Worm (Caenorhabditis elegans) whole organism, L4/young adult: ENCODE data around the gene klp-6.

Experiments
- W03F9.2 ChIP-seq: fragments of 150-350 bp; optimal IDR thresholded peaks from 2 replicates; lab custom pipeline; 2014; ENCODE audit warnings: missing biosample characterization, missing genetic modification characterization
- dao-5 ChIP-seq: sonication (generic microtip); optimal IDR thresholded peaks from 2 replicates; lab custom pipeline; 2016; ENCODE audit warnings: missing genotype, missing genetic modification characterization, moderate library complexity, missing compliant biosample characterization
- him-1 ChIP-seq: sonication (generic microtip); optimal IDR thresholded peaks from 2 replicates; lab custom pipeline; 2016; ENCODE audit warnings: missing genotype, missing genetic modification reagents, missing genetic modification characterization, missing compliant biosample characterization

DNA sequence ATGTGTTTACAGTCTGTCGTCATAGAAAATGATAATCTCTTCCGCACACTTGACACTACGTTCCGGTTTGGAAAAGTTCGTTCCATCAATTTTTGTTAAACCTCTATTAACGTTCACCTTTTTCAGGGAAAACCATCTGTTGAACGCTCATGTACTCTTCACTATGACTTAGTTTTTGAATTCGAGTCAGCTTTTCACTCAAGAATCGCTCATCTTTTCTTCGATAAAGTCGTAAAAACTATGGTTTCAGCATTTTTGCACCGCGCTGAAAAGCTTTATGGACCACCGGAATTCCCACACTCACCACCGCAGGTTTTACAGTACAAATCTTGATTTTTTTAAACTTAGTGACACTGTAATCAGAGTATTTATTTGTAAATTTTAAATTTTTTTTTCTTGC lies 7.1 kb upstream of the klp-6 start:
- TF ChIP-seq dao-5 (tag; lab: Kevin White, UChicago) (no peak), him-1 (tag; lab: Kevin White, UChicago) (no peak), W03F9.2 (tag; lab: Kevin White, UChicago) (no peak)
